Fruit fly (Drosophila melanogaster): Measurements from ENCODE around the gene Gr10a.

The Gr10a gene

dm6 chrX:11374320-11374719, 42.9 kb downstream of the Gr10a start:
- TF ChIP-seq cwo (GFP tag; optimal IDR thresholded peaks at IDR 0.05), result no peak
- no peak for TF ChIP-seq Atf6 (GFP tag; IDR thresholded peaks at IDR 0.05)
- TF ChIP-seq inv (GFP tag; IDR thresholded peaks at IDR 0.05; ENCODE audit: partially characterized antibody), result no peak
- TF ChIP-seq CG8359 (GFP tag; optimal IDR thresholded peaks at IDR 0.05; ENCODE audit: borderline replicate concordance), result no peak
- no peak for TF ChIP-seq aop (GFP tag; IDR thresholded peaks at IDR 0.05)
- TF ChIP-seq lola (GFP tag; optimal IDR thresholded peaks at IDR 0.05), result no peak
- TF ChIP-seq ci (GFP tag; IDR thresholded peaks at IDR 0.05), result no peak
- no peak for TF ChIP-seq CG14965 (GFP tag; optimal IDR thresholded peaks at IDR 0.05; ENCODE audit: borderline replicate concordance)
- no peak for TF ChIP-seq CG7928 (GFP tag; optimal IDR thresholded peaks at IDR 0.05)
- no peak for TF ChIP-seq CG16815 (GFP tag; optimal IDR thresholded peaks at IDR 0.05)
- no peak for TF ChIP-seq gcm2 (GFP tag; optimal IDR thresholded peaks at IDR 0.05)
- TF ChIP-seq CG1529 (GFP tag; optimal IDR thresholded peaks at IDR 0.05), result no peak
- TF ChIP-seq CG12659 (GFP tag; optimal IDR thresholded peaks at IDR 0.05), result no peak
- no peak for TF ChIP-seq CG10209 (GFP tag; optimal IDR thresholded peaks at IDR 0.05)
- TF ChIP-seq NK7.1 (GFP tag; optimal IDR thresholded peaks at IDR 0.05), result no peak
- TF ChIP-seq D (optimal IDR thresholded peaks at IDR 0.05), result no peak
- TF ChIP-seq D (GFP tag; optimal IDR thresholded peaks at IDR 0.05), result no peak

dm6 chrX:11372764-11373712, 44.2 kb downstream of the Gr10a start:
- TF ChIP-seq pnt (GFP tag; optimal IDR thresholded peaks at IDR 0.05), result no peak
- TF ChIP-seq esg (GFP tag; conservative IDR thresholded peaks at IDR 0.05), result peak; percentile 30; the same call in 1 of the 2 replicates
- peak; percentile 3 for TF ChIP-seq CG2678 (tag; optimal IDR thresholded peaks at IDR 0.05)
- TF ChIP-seq Bgb (GFP tag; IDR thresholded peaks at IDR 0.05; ENCODE audit: partially characterized antibody), result no peak
- no peak for TF ChIP-seq CG17385 (GFP tag; optimal IDR thresholded peaks at IDR 0.05)
- TF ChIP-seq Hr51 (GFP tag; optimal IDR thresholded peaks at IDR 0.05), result peak in 1 of 2 experiments; percentile 18
- TF ChIP-seq Chrac-16 (GFP tag; optimal IDR thresholded peaks at IDR 0.05), result no peak
- no peak for TF ChIP-seq dmrt11E (tag; optimal IDR thresholded peaks at IDR 0.05)
- peak; percentile 2 for TF ChIP-seq CG15269 (tag; optimal IDR thresholded peaks at IDR 0.05)
- TF ChIP-seq dysf (GFP tag; IDR thresholded peaks at IDR 0.05), result peak; percentile 54; the same call in 2 of the 3 replicates
- peak; percentile 34 for TF ChIP-seq gem (tag; optimal IDR thresholded peaks at IDR 0.05)
- no peak for TF ChIP-seq lola (GFP tag; optimal IDR thresholded peaks at IDR 0.05)
- TF ChIP-seq grau (tag; optimal IDR thresholded peaks at IDR 0.05), result peak; percentile 60
- peak; percentile 4 for TF ChIP-seq Deaf1 (tag; optimal IDR thresholded peaks at IDR 0.05)
- peak; percentile 1 for TF ChIP-seq yki (optimal IDR thresholded peaks at IDR 0.05)
- TF ChIP-seq CG14667 (GFP tag; IDR thresholded peaks at IDR 0.05), result no peak
- 0 out of 2 replicates have a peak, but pooled peaks have one; percentile 19 for TF ChIP-seq CG9932 (GFP tag; IDR thresholded peaks at IDR 0.05)
- peak; percentile 8 for TF ChIP-seq lilli (GFP tag; optimal IDR thresholded peaks at IDR 0.05)
- peak; percentile 40; the same call in 1 of the 2 replicates for TF ChIP-seq lmd (GFP tag; IDR thresholded peaks at IDR 0.05)
- TF ChIP-seq CG1832 (GFP tag; optimal IDR thresholded peaks at IDR 0.05), result peak; percentile 4
- TF ChIP-seq sens (GFP tag), result peak; percentile 17
- TF ChIP-seq ttk (GFP tag; IDR thresholded peaks at IDR 0.05), result peak; percentile 18; the same call in 1 of the 2 replicates
- TF ChIP-seq fru (optimal IDR thresholded peaks at IDR 0.05), result no peak
- 0 out of 2 replicates have a peak, but pooled peaks have one; percentile 15 for TF ChIP-seq E2f1 (GFP tag; IDR thresholded peaks at IDR 0.05)
- TF ChIP-seq row (GFP tag; IDR thresholded peaks at IDR 0.05), result peak; percentile 45; the same call in 2 of the 3 replicates
- TF ChIP-seq CG32532 (GFP tag; IDR thresholded peaks at IDR 0.05), result peak; percentile 22; the same call in 1 of the 2 replicates
- TF ChIP-seq NfI (GFP tag; optimal IDR thresholded peaks at IDR 0.05), result no peak
- TF ChIP-seq Rfx (GFP tag; IDR thresholded peaks at IDR 0.05), result peak; percentile 31
- TF ChIP-seq CG4360 (GFP tag; IDR thresholded peaks at IDR 0.05), result no peak
- no peak for TF ChIP-seq sug (tag; optimal IDR thresholded peaks at IDR 0.05)
- TF ChIP-seq cg (GFP tag; optimal IDR thresholded peaks at IDR 0.05), result peak; percentile 17
- TF ChIP-seq CG10543 (GFP tag; optimal IDR thresholded peaks at IDR 0.05), result peak; percentile 21
